Worm (Caenorhabditis elegans) whole organism, late embryonic: ENCODE results near the gene chil-9.
"Not testable (repeated sequence)": the region's sequence is repeated elsewhere in the genome, so short reads cannot be mapped to it uniquely, and the experiment has no call there.

Experiments used
- C38D4.7 ChIP-seq: fragments of 200-800 bp; sonication (Bioruptor generic); optimal IDR thresholded peaks from 2 replicates; lab custom pipeline; 2018; ENCODE audit warnings: mild to moderate bottlenecking, missing genetic modification characterization, moderate library complexity, missing compliant biosample characterization
- F13H6.1 ChIP-seq: sonication (generic microtip); optimal IDR thresholded peaks from 2 replicates; lab custom pipeline; 2016; ENCODE audit warnings: missing genetic modification characterization, missing compliant biosample characterization
- T23F11.4 ChIP-seq: fragments of 200-800 bp; sonication (Bioruptor generic); optimal IDR thresholded peaks from 2 replicates; lab custom pipeline; 2018; ENCODE audit warnings: mild to moderate bottlenecking, missing genetic modification characterization, missing compliant biosample characterization
- Y22D7AL.16 ChIP-seq: sonication (generic microtip); optimal IDR thresholded peaks from 2 replicates; lab custom pipeline; 2016; ENCODE audit warnings: missing genetic modification characterization, missing compliant biosample characterization
- ceh-14 ChIP-seq: sonication (generic microtip); optimal IDR thresholded peaks from 2 replicates; lab custom pipeline; 2016; ENCODE audit warnings: missing genotype, missing genetic modification characterization, missing compliant biosample characterization
- ceh-18 ChIP-seq: sonication (generic microtip); optimal IDR thresholded peaks from 2 replicates; lab custom pipeline; 2016; ENCODE audit warnings: missing genetic modification characterization, missing compliant biosample characterization
- ceh-2 ChIP-seq: sonication (generic microtip); optimal IDR thresholded peaks from 2 replicates; lab custom pipeline; 2016; ENCODE audit warnings: missing genotype, missing genetic modification characterization, missing compliant biosample characterization
- ceh-22 ChIP-seq: sonication (generic microtip); optimal IDR thresholded peaks from 2 replicates; lab custom pipeline; 2017; ENCODE audit warnings: missing biosample characterization, missing genetic modification characterization
- ceh-24 ChIP-seq: sonication (generic microtip); optimal IDR thresholded peaks from 2 replicates; lab custom pipeline; 2016; ENCODE audit warnings: mild to moderate bottlenecking, missing genetic modification characterization, missing compliant biosample characterization
- ceh-30 ChIP-seq: fragments of 150-350 bp; optimal IDR thresholded peaks from 2 replicates; lab custom pipeline; 2014; ENCODE audit warnings: missing biosample characterization, missing genetic modification characterization
- ceh-48 ChIP-seq: sonication (generic microtip); optimal IDR thresholded peaks from 2 replicates; lab custom pipeline; 2016; ENCODE audit warnings: missing genetic modification characterization, inconsistent platforms, missing compliant biosample characterization
- ceh-6 ChIP-seq: fragments of 200-800 bp; sonication (Bioruptor generic); optimal IDR thresholded peaks from 2 replicates; lab custom pipeline; 2018; ENCODE audit warnings: mild to moderate bottlenecking, missing genetic modification characterization, missing compliant biosample characterization
- ceh-9 ChIP-seq: sonication (generic microtip); optimal IDR thresholded peaks from 2 replicates; lab custom pipeline; 2016; ENCODE audit warnings: mild to moderate bottlenecking, missing genetic modification characterization, inconsistent platforms, missing compliant biosample characterization
- che-1 ChIP-seq: sonication (generic microtip); optimal IDR thresholded peaks from 2 replicates; lab custom pipeline; 2016; ENCODE audit warnings: mild to moderate bottlenecking, missing genetic modification characterization, missing compliant biosample characterization
- dmd-4 ChIP-seq: sonication (generic microtip); optimal IDR thresholded peaks from 2 replicates; lab custom pipeline; 2016; ENCODE audit warnings: borderline replicate concordance, missing genetic modification characterization, missing compliant biosample characterization
- elt-2 ChIP-seq: sonication (generic microtip); optimal IDR thresholded peaks from 2 replicates; lab custom pipeline; 2016; ENCODE audit warnings: missing genetic modification reagents, missing genetic modification characterization, missing compliant biosample characterization
- ets-4 ChIP-seq: sonication (generic microtip); optimal IDR thresholded peaks from 2 replicates; lab custom pipeline; 2016; ENCODE audit warnings: missing genetic modification characterization, missing compliant biosample characterization
- fax-1 ChIP-seq: sonication (generic microtip); optimal IDR thresholded peaks from 2 replicates; lab custom pipeline; 2016; ENCODE audit warnings: missing genotype, missing genetic modification characterization, missing compliant biosample characterization
- fkh-10 ChIP-seq: fragments of 150-350 bp; optimal IDR thresholded peaks from 2 replicates; lab custom pipeline; 2014; ENCODE audit warnings: missing biosample characterization, missing genetic modification reagents, missing genetic modification characterization
- gmeb-2 ChIP-seq: sonication (generic microtip); optimal IDR thresholded peaks from 2 replicates; lab custom pipeline; 2016; ENCODE audit warnings: missing genetic modification characterization, inconsistent platforms, missing compliant biosample characterization
- hlh-15 ChIP-seq: sonication (generic microtip); optimal IDR thresholded peaks from 2 replicates; lab custom pipeline; 2016; ENCODE audit warnings: missing genetic modification characterization, missing compliant biosample characterization
- hlh-6 ChIP-seq: sonication (generic microtip); optimal IDR thresholded peaks from 2 replicates; lab custom pipeline; 2016; ENCODE audit warnings: missing genotype, missing genetic modification characterization, missing compliant biosample characterization
- hlh-8 ChIP-seq: sonication (generic microtip); optimal IDR thresholded peaks from 2 replicates; lab custom pipeline; 2016; ENCODE audit warnings: missing genotype, missing genetic modification characterization, missing compliant biosample characterization
- madf-2 ChIP-seq: sonication (generic microtip); optimal IDR thresholded peaks from 2 replicates; lab custom pipeline; 2017; ENCODE audit warnings: missing genetic modification characterization, missing compliant biosample characterization
- mec-3 ChIP-seq: sonication (generic microtip); optimal IDR thresholded peaks from 2 replicates; lab custom pipeline; 2016; ENCODE audit warnings: borderline replicate concordance, missing genetic modification characterization, missing compliant biosample characterization
- nhr-11 ChIP-seq: fragments of 150-350 bp; optimal IDR thresholded peaks from 2 replicates; lab custom pipeline; 2014; ENCODE audit warnings: missing biosample characterization, missing genetic modification characterization
- nhr-232 ChIP-seq: sonication (generic microtip); optimal IDR thresholded peaks from 2 replicates; lab custom pipeline; 2016; ENCODE audit warnings: missing genetic modification characterization, missing compliant biosample characterization
- odd-2 ChIP-seq: sonication (generic microtip); optimal IDR thresholded peaks from 2 replicates; lab custom pipeline; 2017; ENCODE audit warnings: antibody characterized with exemption, mild to moderate bottlenecking, missing genetic modification characterization, missing compliant biosample characterization
- pax-1 ChIP-seq: fragments of 150-350 bp; optimal IDR thresholded peaks from 2 replicates; lab custom pipeline; 2014; ENCODE audit warnings: missing biosample characterization, missing genetic modification characterization
- pha-4 ChIP-seq: fragments of 150-350 bp; optimal IDR thresholded peaks from 2 replicates; lab custom pipeline; 2018; ENCODE audit warnings: missing biosample characterization, missing genetic modification reagents, missing genetic modification characterization
- pqm-1 ChIP-seq: sonication (generic microtip); optimal IDR thresholded peaks from 2 replicates; lab custom pipeline; 2016; ENCODE audit warnings: missing genetic modification characterization, missing compliant biosample characterization
- pros-1 ChIP-seq: fragments of 150-350 bp; optimal IDR thresholded peaks from 2 replicates; lab custom pipeline; 2014; ENCODE audit warnings: missing biosample characterization, missing genetic modification reagents, missing genetic modification characterization
- syd-9 ChIP-seq: sonication (generic microtip); optimal IDR thresholded peaks from 2 replicates; lab custom pipeline; 2016; ENCODE audit warnings: mild to moderate bottlenecking, missing genetic modification characterization, moderate library complexity, missing compliant biosample characterization
- tbx-2 ChIP-seq: sonication (generic microtip); optimal IDR thresholded peaks from 2 replicates; lab custom pipeline; 2016; ENCODE audit warnings: missing genetic modification characterization, missing compliant biosample characterization
- tbx-7 ChIP-seq: sonication (generic microtip); optimal IDR thresholded peaks from 2 replicates; lab custom pipeline; 2016; ENCODE audit warnings: missing genotype, missing genetic modification characterization, missing compliant biosample characterization
- unc-3 ChIP-seq, 2 experiments: fragments of 200-800 bp in 1 of 2; sonication (Bioruptor generic) in 1 of 2; sonication (generic microtip) in 1 of 2; conservative IDR thresholded peaks in 1 of 2; optimal IDR thresholded peaks in 1 of 2; 2 replicates each; pipeline versions ENCODE4 v1.3.6 to Lab custom; 2016 to 2022; ENCODE audit warnings: missing compliant biosample characterization in 2 of 2, missing genetic modification characterization in 2 of 2, missing genetic modification reagents in 1 of 2
- unc-42 ChIP-seq: sonication (generic microtip); optimal IDR thresholded peaks from 2 replicates; lab custom pipeline; 2016; ENCODE audit warnings: missing genotype, missing genetic modification characterization, missing compliant biosample characterization
- unc-55 ChIP-seq: sonication (generic microtip); optimal IDR thresholded peaks from 2 replicates; lab custom pipeline; 2017; ENCODE audit warnings: missing biosample characterization, missing genetic modification reagents, missing genetic modification characterization

chil-9 gene

DNA sequence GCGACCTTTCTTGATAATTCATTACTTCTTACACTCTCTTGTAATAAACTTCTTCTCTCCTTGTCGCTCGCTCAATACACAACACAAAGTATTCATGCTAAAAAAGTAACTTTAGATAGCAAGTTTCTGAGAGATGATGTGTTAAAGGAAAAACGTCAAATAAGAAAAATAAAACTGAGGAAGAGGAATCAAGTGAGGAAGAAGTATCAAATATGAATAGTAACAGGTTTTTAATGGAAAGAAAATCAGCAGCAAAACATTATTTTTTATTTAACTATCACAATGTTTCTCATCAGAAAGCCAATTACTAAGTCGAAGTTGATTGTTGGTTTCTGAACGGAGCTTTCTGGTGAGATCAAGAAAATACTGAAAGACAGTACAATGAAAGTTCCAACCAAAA lies 21.2 kb upstream of the chil-9 start, which contains the start of gene chil-1:
Gene chil-1, minus strand, starts transcription at position 101 of the 400 bp plus-strand sequence.
- TF ChIP-seq madf-2 (tag; lab: Kevin White, UChicago); unc-55 (GFP tag; lab: Kevin White, UChicago); mec-3 (tag; lab: Kevin White, UChicago): not testable (repeated sequence)
- TF ChIP-seq, all 69 proteins: peak for 0; not testable (repeated sequence) for 69

DNA sequence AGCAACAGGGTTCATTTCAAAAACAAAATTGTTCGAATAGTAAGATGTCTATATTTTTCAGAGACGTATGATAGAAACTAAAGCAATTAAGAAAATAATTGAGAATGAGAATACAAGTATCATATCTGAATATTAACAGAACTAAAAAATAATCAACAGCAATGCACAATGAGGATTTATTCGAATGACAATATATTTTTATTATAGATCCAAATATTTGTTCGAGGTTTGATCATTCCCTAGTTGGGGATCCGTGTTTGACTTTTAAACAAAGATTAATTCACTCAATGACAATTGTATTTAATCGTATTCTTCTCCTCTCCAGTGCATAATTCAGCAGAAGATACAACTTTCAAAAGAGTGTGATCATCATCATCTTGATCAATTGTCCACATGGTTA lies 17.0 kb upstream of the chil-9 start, which contains the start of gene C08H9.18:
Gene C08H9.18, minus strand, starts transcription at position 101 of the 400 bp plus-strand sequence.
- no peak for TF ChIP-seq ets-4 (tag; lab: Kevin White, UChicago)
- TF ChIP-seq Y22D7AL.16: no peak
- no peak for TF ChIP-seq pqm-1 (tag; lab: Kevin White, UChicago)
- TF ChIP-seq che-1 (tag; lab: Kevin White, UChicago): no peak

DNA sequence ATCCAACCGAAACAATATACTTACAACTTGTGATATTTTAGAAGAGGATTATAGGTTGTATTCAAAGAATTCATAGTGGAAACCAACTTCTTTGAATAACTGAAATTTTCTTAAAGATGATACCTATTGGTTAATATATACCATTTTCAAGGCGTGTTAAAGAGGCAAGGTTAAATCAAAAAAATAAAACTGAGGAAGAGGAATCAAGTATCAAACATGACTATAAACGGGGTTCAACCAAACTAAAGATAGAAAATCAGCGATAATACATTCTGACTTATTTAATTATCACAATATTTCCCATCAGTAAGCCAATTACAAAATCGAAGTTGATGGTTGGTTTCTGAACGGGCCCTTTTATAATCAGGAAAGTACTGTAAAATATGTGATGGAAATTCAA lies 16.3 kb upstream of the chil-9 start, which contains the start of gene chil-3:
Gene chil-3, minus strand, starts transcription at position 101 of the 400 bp plus-strand sequence.
- TF ChIP-seq nhr-11 (tag; lab: Kevin White, UChicago): peak; percentile 48
- no peak for TF ChIP-seq pqm-1 (tag; lab: Kevin White, UChicago)

DNA sequence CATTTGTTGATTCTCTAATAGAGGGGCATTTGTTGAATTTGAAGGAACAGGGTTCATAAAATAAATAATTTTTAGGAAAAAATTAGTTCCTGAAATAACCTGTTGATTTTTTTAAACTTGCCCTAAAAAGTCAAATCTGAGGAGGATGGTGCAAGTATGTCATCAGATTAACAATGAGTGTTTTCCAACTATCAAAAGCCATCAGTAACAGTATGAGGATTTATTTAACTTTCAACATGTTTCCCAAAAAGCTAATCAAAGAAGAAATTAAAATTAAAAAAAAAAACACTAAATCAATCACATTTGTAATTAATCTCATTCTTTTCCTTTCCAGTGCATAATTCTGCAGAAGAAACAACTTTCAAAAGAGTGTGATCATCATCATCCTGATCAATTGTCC lies 14.4 kb upstream of the chil-9 start, which contains the start of gene chil-5:
Gene chil-5, minus strand, starts transcription at position 101 of the 400 bp plus-strand sequence.
- TF ChIP-seq ceh-6 (GFP tag; lab: Kevin White, UChicago) (no peak), nhr-232 (tag; lab: Kevin White, UChicago) (no peak), pqm-1 (tag; lab: Kevin White, UChicago) (no peak)

DNA sequence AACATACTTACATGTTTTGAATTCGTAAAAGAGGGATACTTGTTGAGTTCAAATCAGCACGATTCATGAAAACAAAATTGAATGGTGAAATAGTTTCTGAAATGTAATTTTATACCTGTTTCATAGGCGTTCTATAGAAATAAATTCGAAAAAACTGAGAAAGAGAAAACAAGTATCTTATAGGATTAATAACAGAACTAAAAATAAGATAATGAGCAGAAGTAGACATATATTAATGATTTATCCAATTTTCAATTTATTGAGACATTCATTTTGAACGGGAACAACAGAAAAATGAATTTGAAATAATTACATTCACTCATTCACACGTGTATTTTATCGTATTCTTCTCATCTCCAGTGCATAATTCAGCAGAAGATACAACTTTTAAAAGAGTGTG lies 12.7 kb upstream of the chil-9 start, which contains the start of gene chil-6:
Gene chil-6, minus strand, starts transcription at position 101 of the 400 bp plus-strand sequence.
- TF ChIP-seq fkh-10 (GFP tag; lab: Kevin White, UChicago) (no peak), ceh-18 (no peak), odd-2 (tag; lab: Kevin White, UChicago) (no peak), ceh-22 (tag; lab: Kevin White, UChicago) (no peak), tbx-7 (tag; lab: Kevin White, UChicago) (no peak), dmd-4 (tag; lab: Kevin White, UChicago) (no peak), che-1 (tag; lab: Kevin White, UChicago) (no peak), hlh-6 (tag; lab: Kevin White, UChicago) (no peak), ceh-24 (tag; lab: Kevin White, UChicago) (no peak), tbx-2 (tag; lab: Kevin White, UChicago) (no peak), unc-42 (tag; lab: Kevin White, UChicago) (no peak), gmeb-2 (tag; lab: Kevin White, UChicago) (no peak), T23F11.4 (GFP tag; lab: Kevin White, UChicago) (no peak), hlh-8 (tag; lab: Kevin White, UChicago) (no peak), fax-1 (tag; lab: Kevin White, UChicago) (no peak), ceh-2 (tag; lab: Kevin White, UChicago) (no peak), F13H6.1 (no peak), hlh-15 (tag; lab: Kevin White, UChicago) (no peak)
- TF ChIP-seq, all 69 proteins: peak for 0

DNA sequence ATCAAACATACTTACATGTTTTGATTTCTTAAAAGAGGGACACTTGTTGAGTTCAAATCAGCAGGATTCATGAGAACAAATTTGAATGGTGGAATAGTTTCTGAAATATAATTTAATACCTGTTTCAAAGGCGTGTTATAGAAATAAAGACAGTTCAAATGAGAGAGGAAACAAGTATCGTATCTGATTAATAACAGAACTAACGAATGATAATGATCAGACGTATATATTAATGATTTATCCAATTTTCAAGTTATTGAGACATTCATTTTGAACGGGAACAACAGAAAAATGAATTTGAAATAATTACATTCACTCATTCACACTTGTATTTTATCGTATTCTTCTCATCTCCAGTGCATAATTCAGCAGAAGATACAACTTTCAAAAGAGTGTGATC lies 10.5 kb upstream of the chil-9 start, which contains the start of gene chil-4:
Gene chil-4, minus strand, starts transcription at position 101 of the 400 bp plus-strand sequence.
- TF ChIP-seq mec-3 (tag; lab: Kevin White, UChicago) (no peak), unc-55 (GFP tag; lab: Kevin White, UChicago) (no peak), pha-4 (tag; lab: Kevin White, UChicago) (no peak), fkh-10 (GFP tag; lab: Kevin White, UChicago) (no peak), unc-42 (tag; lab: Kevin White, UChicago) (no peak), nhr-11 (tag; lab: Kevin White, UChicago) (no peak), pax-1 (tag; lab: Kevin White, UChicago) (no peak), C38D4.7 (GFP tag; lab: Kevin White, UChicago) (no peak), dmd-4 (tag; lab: Kevin White, UChicago) (no peak), syd-9 (no peak), ceh-30 (tag; lab: Kevin White, UChicago) (no peak), ceh-9 (tag; lab: Kevin White, UChicago) (no peak), ceh-14 (no peak), unc-3 (GFP tag; conservative IDR thresholded peaks at IDR 0.05; lab: Robert Waterston, UW) (no peak), unc-3 (tag; optimal IDR thresholded peaks at IDR 0.05; lab: Kevin White, UChicago) (no peak), ceh-48 (tag; lab: Kevin White, UChicago) (no peak), pros-1 (no peak), elt-2 (tag; lab: Kevin White, UChicago) (no peak)
